Worm (Caenorhabditis elegans): ENCODE measurements around the gene D2007.2.

DNA sequence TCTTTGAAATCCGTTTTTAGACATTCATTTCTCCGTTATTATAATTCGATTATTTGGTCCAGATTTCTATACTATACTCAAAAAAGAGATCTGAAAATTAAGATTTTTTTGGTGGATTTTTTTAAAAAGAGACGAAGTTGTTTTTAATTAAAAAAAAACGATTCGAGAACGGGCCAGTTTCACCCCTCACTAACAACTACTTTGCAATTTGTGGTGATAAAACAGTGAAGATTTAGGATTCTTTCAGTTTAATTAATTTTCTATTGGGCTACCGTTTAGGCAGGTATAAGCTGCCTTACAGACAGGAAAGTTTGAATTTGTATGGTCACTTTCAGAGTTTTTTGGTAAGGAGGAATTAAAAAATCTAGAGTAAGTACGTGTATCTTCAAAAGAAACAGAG lies 52.4 kb downstream of the D2007.2 start, which contains the start of gene unc-36:
- TF ChIP-seq nfya-1 (tag; optimal IDR thresholded peaks at IDR 0.05; ENCODE audit: insufficient read depth) (no peak), zag-1 (tag; optimal IDR thresholded peaks at IDR 0.05) (no peak), nhr-11 (tag; optimal IDR thresholded peaks at IDR 0.05) (no peak), elt-3 (tag; optimal IDR thresholded peaks at IDR 0.05) (no peak), mdl-1 (tag; optimal IDR thresholded peaks at IDR 0.05) (no peak), ama-1 (optimal IDR thresholded peaks at IDR 0.05) (no peak), fos-1 (tag; optimal IDR thresholded peaks at IDR 0.05) (no peak), mml-1 (tag; optimal IDR thresholded peaks at IDR 0.05) (no peak), pqm-1 (tag; optimal IDR thresholded peaks at IDR 0.05) (no peak), nhr-76 (tag; optimal IDR thresholded peaks at IDR 0.05) (no peak)

Measured in whole organism, L3 larva.